Fruit fly (Drosophila melanogaster) whole organism, embryonic: ENCODE data around the gene CG14420.

ENCODE experiments used
- CG6254 ChIP-seq: fragments of 200-800 bp; sonication (Bioruptor generic); optimal IDR thresholded peaks from 3 replicates; lab custom pipeline; 2017; ENCODE audit warnings: mild to moderate bottlenecking, missing biosample characterization, missing genetic modification reagents, missing genetic modification characterization
- CG6854 ChIP-seq: fragments of 200-800 bp; sonication (Bioruptor generic); optimal IDR thresholded peaks from 3 replicates; lab custom pipeline; 2017; ENCODE audit warnings: missing biosample characterization, mild to moderate bottlenecking, missing genetic modification characterization
- CG7745 ChIP-seq: fragments of 200-800 bp; sonication (Bioruptor generic); optimal IDR thresholded peaks from 2 replicates; lab custom pipeline; 2018; ENCODE audit warnings: missing biosample characterization, mild to moderate bottlenecking, missing genetic modification characterization, moderate library complexity
- D19B ChIP-seq: fragments of 200-800 bp; sonication (Bioruptor generic); optimal IDR thresholded peaks from 2 replicates; lab custom pipeline; 2017; ENCODE audit warnings: missing biosample characterization, mild to moderate bottlenecking, missing genetic modification characterization
- bbx ChIP-seq: fragments of 200-800 bp; sonication (Bioruptor generic); IDR thresholded peaks from 2 replicates; pipeline ENCODE4 v1.3.6; 2022; ENCODE audit warnings: missing biosample characterization, missing genetic modification characterization; ENCODE audit not compliant: partially characterized antibody
- grn ChIP-seq: fragments of 200-800 bp; sonication (Bioruptor generic); optimal IDR thresholded peaks from 3 replicates; lab custom pipeline; 2017; ENCODE audit warnings: missing biosample characterization, missing genetic modification characterization
- h ChIP-seq: fragments of >200 bp; optimal IDR thresholded peaks from 2 replicates; lab custom pipeline; 2017
- seq ChIP-seq: fragments of 200-800 bp; sonication (Bioruptor generic); IDR thresholded peaks from 2 replicates; pipeline ENCODE4 v1.3.6; 2022; ENCODE audit warnings: missing biosample characterization, missing genetic modification characterization
- sim ChIP-seq: fragments of 200-800 bp; sonication (Bioruptor generic); IDR thresholded peaks from 2 replicates; pipeline ENCODE4 v1.3.6; 2022; ENCODE audit warnings: missing biosample characterization, missing genetic modification characterization
- vnd ChIP-seq: fragments of 200-800 bp; sonication (Bioruptor generic); IDR thresholded peaks from 3 replicates; pipeline ENCODE4 v1.3.6; 2022; ENCODE audit warnings: missing biosample characterization, missing genetic modification characterization; ENCODE audit not compliant: partially characterized antibody
- wek ChIP-seq: fragments of 200-800 bp; sonication (Bioruptor generic); optimal IDR thresholded peaks from 3 replicates; lab custom pipeline; 2018; ENCODE audit warnings: missing biosample characterization, mild to moderate bottlenecking, missing genetic modification characterization, moderate library complexity

- TF ChIP-seq vnd (GFP tag; lab: Robert Waterston, UW) (no peak), bbx (no peak), h (lab: Kevin White, UChicago) (no peak), wek (no peak), CG6254 (GFP tag; lab: Kevin White, UChicago) (no peak), CG7745 (tag; lab: Kevin White, UChicago) (no peak), CG6854 (GFP tag; lab: Kevin White, UChicago) (no peak), grn (no peak), seq (GFP tag; lab: Robert Waterston, UW) (no peak), sim (GFP tag; lab: Robert Waterston, UW) (no peak), D19B (no peak)
Measured at dm6 chrX:2890468-2890867, 48.2 kb upstream of the CG14420 start, which contains the start of gene CG3526.
